Fruit fly (Drosophila melanogaster): Measurements from ENCODE around the gene COX6CL.

Gene COX6CL

dm6 chr2L:5781181-5781580, 37.1 kb downstream of the COX6CL start (continued):
- TF ChIP-seq danr (GFP tag; IDR thresholded peaks at IDR 0.05) = no peak
- no peak for TF ChIP-seq eve (GFP tag; optimal IDR thresholded peaks at IDR 0.05)
- TF ChIP-seq CG32532 (GFP tag; IDR thresholded peaks at IDR 0.05) = no peak
- TF ChIP-seq rib (GFP tag; IDR thresholded peaks at IDR 0.05) = no peak
- no peak for TF ChIP-seq Chrac-16 (GFP tag; optimal IDR thresholded peaks at IDR 0.05)
- TF ChIP-seq caup (GFP tag; optimal IDR thresholded peaks at IDR 0.05; ENCODE audit: severe bottlenecking) = no peak
- TF ChIP-seq inv (GFP tag; IDR thresholded peaks at IDR 0.05; ENCODE audit: partially characterized antibody) = peak; percentile 54; the same call in 1 of the 2 replicates
- no peak for TF ChIP-seq Stat92E (GFP tag; optimal IDR thresholded peaks at IDR 0.05)
- peak; percentile 73; the same call in 2 of the 3 replicates for TF ChIP-seq hb (GFP tag; IDR thresholded peaks at IDR 0.05; ENCODE audit: partially characterized antibody)
- no peak for TF ChIP-seq CG31441 (GFP tag; IDR thresholded peaks at IDR 0.05)
- TF ChIP-seq sens (GFP tag) = peak; percentile 1
- no peak for TF ChIP-seq D (optimal IDR thresholded peaks at IDR 0.05)
- TF ChIP-seq D (GFP tag; optimal IDR thresholded peaks at IDR 0.05) = no peak
- TF ChIP-seq Abd-B (GFP tag; optimal IDR thresholded peaks at IDR 0.05) = no peak
- TF ChIP-seq Sry-β (GFP tag; optimal IDR thresholded peaks at IDR 0.05) = no peak
- TF ChIP-seq emc (GFP tag; optimal IDR thresholded peaks at IDR 0.05) = no peak
- no peak for TF ChIP-seq CG11504 (tag; optimal IDR thresholded peaks at IDR 0.05)
- no peak for TF ChIP-seq Dip2 (GFP tag; IDR thresholded peaks at IDR 0.05)
- TF ChIP-seq CG6765 (GFP tag; optimal IDR thresholded peaks at IDR 0.05) = no peak
- no peak for TF ChIP-seq CG10462 (GFP tag; optimal IDR thresholded peaks at IDR 0.05)
- TF ChIP-seq fu2 (GFP tag; optimal IDR thresholded peaks at IDR 0.05) = no peak
- TF ChIP-seq Ada2b (GFP tag; IDR thresholded peaks at IDR 0.05) = no peak
- TF ChIP-seq CG15696 (tag; optimal IDR thresholded peaks at IDR 0.05) = no peak
- no peak for TF ChIP-seq CG17912 (GFP tag; optimal IDR thresholded peaks at IDR 0.05)
- no peak for TF ChIP-seq CG13296 (GFP tag; optimal IDR thresholded peaks at IDR 0.05)
- TF ChIP-seq Atf-2 (GFP tag; optimal IDR thresholded peaks at IDR 0.05) = no peak
- no peak for TF ChIP-seq jigr1 (GFP tag; IDR thresholded peaks at IDR 0.05)
- peak; percentile 1 for TF ChIP-seq CG17359 (tag; optimal IDR thresholded peaks at IDR 0.05)
- no peak for TF ChIP-seq CG30431 (GFP tag; optimal IDR thresholded peaks at IDR 0.05)
- TF ChIP-seq Gsc (GFP tag; IDR thresholded peaks at IDR 0.05) = no peak
- TF ChIP-seq fd96Cb (tag; optimal IDR thresholded peaks at IDR 0.05) = no peak
- no peak for TF ChIP-seq CG7372 (GFP tag; IDR thresholded peaks at IDR 0.05)
- TF ChIP-seq CG7271 (tag; optimal IDR thresholded peaks at IDR 0.05) = no peak
- TF ChIP-seq D19A (tag; optimal IDR thresholded peaks at IDR 0.05) = no peak
- TF ChIP-seq Hey (tag; optimal IDR thresholded peaks at IDR 0.05) = no peak
- no peak for TF ChIP-seq bsh (GFP tag; optimal IDR thresholded peaks at IDR 0.05)
- TF ChIP-seq ato (GFP tag; IDR thresholded peaks at IDR 0.05; ENCODE audit: partially characterized antibody) = peak; percentile 54; the same call in 1 of the 2 replicates
- no peak for TF ChIP-seq jing (GFP tag; optimal IDR thresholded peaks at IDR 0.05)
- TF ChIP-seq Ptx1 (GFP tag; IDR thresholded peaks at IDR 0.05) = 0 out of 2 replicates have a peak, but pooled peaks have one; percentile 21
- no peak for TF ChIP-seq CG9876 (GFP tag; optimal IDR thresholded peaks at IDR 0.05)
- no peak for TF ChIP-seq CG10979 (tag; optimal IDR thresholded peaks at IDR 0.05)
- TF ChIP-seq Side (GFP tag; optimal IDR thresholded peaks at IDR 0.05) = no peak
- no peak for TF ChIP-seq MBD-R2 (GFP tag; IDR thresholded peaks at IDR 0.05)
- no peak for TF ChIP-seq CG33557 (GFP tag; optimal IDR thresholded peaks at IDR 0.05)
- TF ChIP-seq CG14860 (GFP tag; IDR thresholded peaks at IDR 0.05; ENCODE audit: partially characterized antibody) = peak; percentile 73
- TF ChIP-seq fd64A (GFP tag; optimal IDR thresholded peaks at IDR 0.05) = no peak
- TF ChIP-seq dmrt99B (tag; optimal IDR thresholded peaks at IDR 0.05) = no peak
- no peak for TF ChIP-seq CG2678 (tag; optimal IDR thresholded peaks at IDR 0.05)
- TF ChIP-seq CoRest (tag; optimal IDR thresholded peaks at IDR 0.05) = no peak
- TF ChIP-seq Hr78 (GFP tag; optimal IDR thresholded peaks at IDR 0.05) = no peak
- TF ChIP-seq CG16863 (GFP tag; optimal IDR thresholded peaks at IDR 0.05) = no peak

Measured in whole organism, embryonic.